Fruit fly (Drosophila melanogaster): ENCODE measurements around the gene CG3176.

The CG3176 gene

dm6 chrX:446002-446401, 35.7 kb upstream of the CG3176 start (continued):
- TF ChIP-seq Smox (GFP tag; optimal IDR thresholded peaks at IDR 0.05) = no peak
- TF ChIP-seq Sox14 (GFP tag; optimal IDR thresholded peaks at IDR 0.05) = peak; percentile 13
- peak; percentile 9 for TF ChIP-seq CG3919 (GFP tag; optimal IDR thresholded peaks at IDR 0.05)
- no peak for TF ChIP-seq Eip75B (GFP tag; optimal IDR thresholded peaks at IDR 0.05)
- peak; percentile 6 for TF ChIP-seq Sox15 (GFP tag; optimal IDR thresholded peaks at IDR 0.05)
- peak; percentile 37 for TF ChIP-seq spab (GFP tag; optimal IDR thresholded peaks at IDR 0.05)

- TF ChIP-seq CG11294 (GFP tag; IDR thresholded peaks at IDR 0.05) (no peak), CG11762 (GFP tag; optimal IDR thresholded peaks at IDR 0.05; ENCODE audit: insufficient read depth) (peak; percentile 65), Smox (GFP tag; optimal IDR thresholded peaks at IDR 0.05) (peak; percentile 80), Eip78C (GFP tag) (peak; percentile 94), Sox15 (GFP tag; optimal IDR thresholded peaks at IDR 0.05) (peak; percentile 24), fkh (GFP tag; optimal IDR thresholded peaks at IDR 0.05) (no peak), pdm3 (GFP tag; optimal IDR thresholded peaks at IDR 0.05) (peak; percentile 71), Hr39 (GFP tag; optimal IDR thresholded peaks at IDR 0.05) (peak; percentile 70), spab (GFP tag; optimal IDR thresholded peaks at IDR 0.05) (peak; percentile 60), CG3919 (GFP tag; optimal IDR thresholded peaks at IDR 0.05) (peak; percentile 78), CG32006 (GFP tag; optimal IDR thresholded peaks at IDR 0.05) (peak; percentile 48), Met (GFP tag; optimal IDR thresholded peaks at IDR 0.05) (peak; percentile 86), lz (GFP tag; optimal IDR thresholded peaks at IDR 0.05) (peak; percentile 78), CG10631 (GFP tag; optimal IDR thresholded peaks at IDR 0.05) (peak; percentile 71), Eip93F (GFP tag; optimal IDR thresholded peaks at IDR 0.05) (peak; percentile 26), Eip75B (GFP tag; optimal IDR thresholded peaks at IDR 0.05) (peak; percentile 70), Hr38 (GFP tag; optimal IDR thresholded peaks at IDR 0.05) (no peak), Lpt (GFP tag; optimal IDR thresholded peaks at IDR 0.05) (no peak), CG10669 (GFP tag; optimal IDR thresholded peaks at IDR 0.05) (peak; percentile 74), CG6276 (GFP tag; optimal IDR thresholded peaks at IDR 0.05) (peak; percentile 9), CG31627 (GFP tag; optimal IDR thresholded peaks at IDR 0.05) (peak; percentile 77), esn (GFP tag; optimal IDR thresholded peaks at IDR 0.05) (peak; percentile 83), topi (GFP tag; optimal IDR thresholded peaks at IDR 0.05) (peak; percentile 81), OdsH (GFP tag; optimal IDR thresholded peaks at IDR 0.05) (peak; percentile 65), Sox14 (GFP tag; optimal IDR thresholded peaks at IDR 0.05) (peak; percentile 73), CG16779 (tag; optimal IDR thresholded peaks at IDR 0.05) (no peak), salr (GFP tag; optimal IDR thresholded peaks at IDR 0.05) (peak; percentile 39 to 40), CG34406 (GFP tag; optimal IDR thresholded peaks at IDR 0.05) (peak; percentile 67), CG7368 (GFP tag; optimal IDR thresholded peaks at IDR 0.05) (peak; percentile 43), acj6 (GFP tag; optimal IDR thresholded peaks at IDR 0.05) (peak; percentile 74), CG4318 (GFP tag; optimal IDR thresholded peaks at IDR 0.05) (no peak), Hr4 (GFP tag; optimal IDR thresholded peaks at IDR 0.05) (peak; percentile 36), CG3032 (tag; optimal IDR thresholded peaks at IDR 0.05) (peak; percentile 63), CG8632 (GFP tag; optimal IDR thresholded peaks at IDR 0.05) (peak; percentile 65), Gug (GFP tag; IDR thresholded peaks at IDR 0.05) (no peak), fd85E (GFP tag; optimal IDR thresholded peaks at IDR 0.05) (no peak), fd59A (GFP tag; optimal IDR thresholded peaks at IDR 0.05) (peak; percentile 50), Blimp-1 (GFP tag; optimal IDR thresholded peaks at IDR 0.05) (peak; percentile 33), achi (GFP tag; optimal IDR thresholded peaks at IDR 0.05) (peak; percentile 53), CG11902 (GFP tag; optimal IDR thresholded peaks at IDR 0.05) (peak; percentile 34), dsx (GFP tag; optimal IDR thresholded peaks at IDR 0.05; ENCODE audit: poor library complexity, severe bottlenecking) (peak; percentile 73), CG8119 (GFP tag; IDR thresholded peaks at IDR 0.05) (peak; percentile 63), eg (GFP tag; IDR thresholded peaks at IDR 0.05) (0 out of 3 replicates have a peak, but pooled peaks have one; percentile 40), CG8319 (GFP tag; optimal IDR thresholded peaks at IDR 0.05) (peak; percentile 53), CG15336 (GFP tag; IDR thresholded peaks at IDR 0.05) (peak; percentile 33; the same call in 1 of the 2 replicates), CG9139 (GFP tag; optimal IDR thresholded peaks at IDR 0.05) (peak; percentile 9), Sox102F (GFP tag; optimal IDR thresholded peaks at IDR 0.05) (peak; percentile 82), CG6163 (GFP tag; IDR thresholded peaks at IDR 0.05) (peak; percentile 86), CG6792 (GFP tag; optimal IDR thresholded peaks at IDR 0.05) (peak; percentile 68)
Observed at dm6 chrX:448270-448669, 33.4 kb upstream of the CG3176 start.
